Fruit fly (Drosophila melanogaster) whole organism, embryonic: ENCODE measurements around the gene Rack1.

Source experiments
- ATbp ChIP-seq: fragments of 200-800 bp; sonication (Bioruptor generic); optimal IDR thresholded peaks from 2 replicates; lab custom pipeline; 2017; ENCODE audit warnings: missing biosample characterization, mild to moderate bottlenecking, missing genetic modification characterization, missing genetic modification reagents
- CG10267 ChIP-seq: fragments of 200-800 bp; sonication (Bioruptor generic); optimal IDR thresholded peaks from 2 replicates; lab custom pipeline; 2018; ENCODE audit warnings: missing biosample characterization, mild to moderate bottlenecking, missing genetic modification characterization, moderate library complexity
- CG11504 ChIP-seq: fragments of 200-800 bp; sonication (Bioruptor generic); optimal IDR thresholded peaks from 3 replicates; lab custom pipeline; 2019; ENCODE audit warnings: missing biosample characterization, mild to moderate bottlenecking, missing genetic modification characterization, moderate library complexity
- CG14014 ChIP-seq: fragments of 200-800 bp; sonication (Bioruptor generic); IDR thresholded peaks from 2 replicates; pipeline ENCODE4 v1.3.6; 2022; ENCODE audit warnings: missing biosample characterization, missing genetic modification characterization
- CG18619 ChIP-seq: fragments of 200-800 bp; sonication (Bioruptor generic); optimal IDR thresholded peaks from 3 replicates; lab custom pipeline; 2017; ENCODE audit warnings: missing biosample characterization, mild to moderate bottlenecking, missing genetic modification characterization
- CG18764 ChIP-seq: fragments of 200-800 bp; sonication (Bioruptor generic); optimal IDR thresholded peaks from 3 replicates; lab custom pipeline; 2016; ENCODE audit warnings: missing biosample characterization, missing genetic modification characterization
- CG2712 ChIP-seq: fragments of 200-800 bp; optimal IDR thresholded peaks from 3 replicates; lab custom pipeline; 2019; ENCODE audit warnings: missing biosample characterization, mild to moderate bottlenecking, missing genetic modification characterization, moderate library complexity
- CG3995 ChIP-seq: fragments of 200-800 bp; sonication (Bioruptor generic); optimal IDR thresholded peaks from 3 replicates; lab custom pipeline; 2016; ENCODE audit warnings: missing biosample characterization, missing genetic modification characterization
- CG4282 ChIP-seq: fragments of 200-800 bp; sonication (Bioruptor generic); optimal IDR thresholded peaks from 2 replicates; lab custom pipeline; 2016; ENCODE audit warnings: missing biosample characterization, missing genetic modification characterization
- CG4404 ChIP-seq: fragments of 200-800 bp; sonication (Bioruptor generic); IDR thresholded peaks from 2 replicates; pipeline ENCODE4 v1.3.6; 2022; ENCODE audit warnings: missing biosample characterization, missing genetic modification characterization
- CG4424 ChIP-seq: fragments of 200-800 bp; sonication (Bioruptor generic); optimal IDR thresholded peaks from 3 replicates; lab custom pipeline; 2016; ENCODE audit warnings: missing biosample characterization, missing genetic modification characterization
- CG7372 ChIP-seq: fragments of 200-800 bp; sonication (Bioruptor generic); IDR thresholded peaks from 2 replicates; pipeline ENCODE4 v1.3.6; 2022; ENCODE audit warnings: missing biosample characterization, missing genetic modification characterization
- CG7556 ChIP-seq: fragments of 200-800 bp; sonication (Bioruptor generic); optimal IDR thresholded peaks from 2 replicates; lab custom pipeline; 2017; ENCODE audit warnings: missing biosample characterization, mild to moderate bottlenecking, missing genetic modification characterization
- CG8290 ChIP-seq, 3 experiments: fragments of 200-800 bp; sonication (Bioruptor generic); optimal IDR thresholded peaks; 2 replicates each; lab custom pipeline; 2016 to 2019; ENCODE audit warnings: missing biosample characterization in 3 of 3, missing genetic modification characterization in 3 of 3, mild to moderate bottlenecking in 2 of 3, moderate library complexity in 1 of 3
- Chrac-16 ChIP-seq: fragments of 200-800 bp; sonication (Bioruptor generic); optimal IDR thresholded peaks from 3 replicates; lab custom pipeline; 2016; ENCODE audit warnings: missing biosample characterization, missing genetic modification characterization
- D ChIP-seq, 2 experiments: fragments of 200-800 bp in 1 of 2; fragments of >200 bp in 1 of 2; sonication (Bioruptor generic) in 1 of 2; optimal IDR thresholded peaks; 2 replicates in 1 of 2; 3 replicates in 1 of 2; lab custom pipeline; 2017; ENCODE audit warnings: mild to moderate bottlenecking in 1 of 2, missing biosample characterization in 1 of 2, missing genetic modification characterization in 1 of 2, missing genetic modification reagents in 1 of 2
- Doc3 ChIP-seq: fragments of 200-800 bp; sonication (Bioruptor generic); IDR thresholded peaks from 3 replicates; pipeline ENCODE4 v1.3.6; 2022; ENCODE audit warnings: missing biosample characterization, missing genetic modification characterization; ENCODE audit not compliant: partially characterized antibody
- E2f2 ChIP-seq: fragments of 200-800 bp; sonication (Bioruptor generic); IDR thresholded peaks from 2 replicates; pipeline ENCODE4 v1.3.6; 2022; ENCODE audit warnings: missing biosample characterization, missing genetic modification characterization
- ERR ChIP-seq: fragments of 200-800 bp; sonication (Bioruptor generic); optimal IDR thresholded peaks from 2 replicates; lab custom pipeline; 2016; ENCODE audit warnings: missing biosample characterization, missing genetic modification characterization
- HLHmδ ChIP-seq: fragments of 200-800 bp; sonication (Bioruptor generic); optimal IDR thresholded peaks from 2 replicates; lab custom pipeline; 2018; ENCODE audit warnings: missing biosample characterization, mild to moderate bottlenecking, missing genetic modification characterization, moderate library complexity
- Hr3 ChIP-seq: fragments of 200-800 bp; sonication (Bioruptor generic); optimal IDR thresholded peaks from 3 replicates; lab custom pipeline; 2016; ENCODE audit warnings: missing biosample characterization, missing genetic modification characterization
- Lpt ChIP-seq: fragments of >200 bp; optimal IDR thresholded peaks from 2 replicates; lab custom pipeline; 2018; ENCODE audit warnings: missing biosample characterization, missing genetic modification characterization
- Nf-YC ChIP-seq: fragments of 200-800 bp; optimal IDR thresholded peaks from 3 replicates; lab custom pipeline; 2019; ENCODE audit warnings: missing biosample characterization, mild to moderate bottlenecking, missing genetic modification characterization, moderate library complexity
- Rfx ChIP-seq: fragments of 200-800 bp; sonication (Bioruptor generic); IDR thresholded peaks from 2 replicates; pipeline ENCODE4 v1.3.6; 2022; ENCODE audit warnings: missing biosample characterization, missing genetic modification characterization
- Rx ChIP-seq: fragments of 200-800 bp; sonication (Bioruptor generic); IDR thresholded peaks from 2 replicates; pipeline ENCODE4 v1.3.6; 2022; ENCODE audit warnings: missing biosample characterization, missing genetic modification characterization
- al ChIP-seq: fragments of 200-800 bp; sonication (Bioruptor generic); IDR thresholded peaks from 2 replicates; pipeline ENCODE4 v1.3.6; 2022; ENCODE audit warnings: missing biosample characterization, missing genetic modification characterization
- br ChIP-seq: fragments of >200 bp; optimal IDR thresholded peaks from 2 replicates; lab custom pipeline; 2017
- cg ChIP-seq: fragments of 200-800 bp; sonication (Bioruptor generic); optimal IDR thresholded peaks from 3 replicates; lab custom pipeline; 2019; ENCODE audit warnings: missing biosample characterization, mild to moderate bottlenecking, missing genetic modification characterization, moderate library complexity
- chinmo ChIP-seq: fragments of 200-800 bp; sonication (Bioruptor generic); IDR thresholded peaks from 4 replicates; pipeline ENCODE4 v1.3.6; 2022; ENCODE audit warnings: missing biosample characterization, missing genetic modification characterization; ENCODE audit not compliant: partially characterized antibody
- dm ChIP-seq: fragments of 200-800 bp; sonication (Bioruptor generic); optimal IDR thresholded peaks from 3 replicates; lab custom pipeline; 2016; ENCODE audit warnings: missing biosample characterization, missing genetic modification characterization
- eyg ChIP-seq: fragments of 200-800 bp; sonication (Bioruptor generic); optimal IDR thresholded peaks from 3 replicates; lab custom pipeline; 2016; ENCODE audit warnings: missing biosample characterization, missing genetic modification characterization
- fd3F ChIP-seq: fragments of 200-800 bp; sonication (Bioruptor generic); optimal IDR thresholded peaks from 2 replicates; lab custom pipeline; 2018; ENCODE audit warnings: missing biosample characterization, mild to moderate bottlenecking, missing genetic modification characterization, moderate library complexity
- fd64A ChIP-seq: fragments of 200-800 bp; sonication (Bioruptor generic); optimal IDR thresholded peaks from 3 replicates; lab custom pipeline; 2018; ENCODE audit warnings: missing biosample characterization, mild to moderate bottlenecking, missing genetic modification characterization
- fru ChIP-seq: fragments of >200 bp; optimal IDR thresholded peaks from 2 replicates; lab custom pipeline; 2017
- hth ChIP-seq: fragments of >200 bp; optimal IDR thresholded peaks from 2 replicates; lab custom pipeline; 2017; ENCODE audit warnings: inconsistent platforms
- jumu ChIP-seq: fragments of 200-800 bp; sonication (Bioruptor generic); optimal IDR thresholded peaks from 3 replicates; lab custom pipeline; 2016; ENCODE audit warnings: missing biosample characterization, missing genetic modification characterization
- mld ChIP-seq: fragments of 200-800 bp; sonication (Bioruptor generic); IDR thresholded peaks from 3 replicates; pipeline ENCODE4 v1.3.6; 2022; ENCODE audit warnings: missing biosample characterization, missing genetic modification characterization; ENCODE audit not compliant: partially characterized antibody
- pb ChIP-seq: fragments of 200-800 bp; sonication (Bioruptor generic); optimal IDR thresholded peaks from 3 replicates; lab custom pipeline; 2016; ENCODE audit warnings: missing biosample characterization, missing genetic modification characterization
- pfk ChIP-seq: fragments of 200-800 bp; sonication (Bioruptor generic); optimal IDR thresholded peaks from 2 replicates; lab custom pipeline; 2018; ENCODE audit warnings: missing biosample characterization, mild to moderate bottlenecking, missing genetic modification characterization, moderate library complexity
- pnt ChIP-seq: fragments of 200-800 bp; sonication (Bioruptor generic); optimal IDR thresholded peaks from 3 replicates; lab custom pipeline; 2016; ENCODE audit warnings: missing biosample characterization, missing genetic modification characterization
- pzg ChIP-seq: fragments of 200-800 bp; sonication (Bioruptor generic); optimal IDR thresholded peaks from 3 replicates; lab custom pipeline; 2018; ENCODE audit warnings: missing biosample characterization, mild to moderate bottlenecking, missing genetic modification characterization, moderate library complexity
- run ChIP-seq: fragments of 200-800 bp; sonication (Bioruptor generic); optimal IDR thresholded peaks from 3 replicates; lab custom pipeline; 2018; ENCODE audit warnings: missing biosample characterization, mild to moderate bottlenecking, missing genetic modification characterization
- schlank ChIP-seq: fragments of 200-800 bp; sonication (Bioruptor generic); optimal IDR thresholded peaks from 2 replicates; lab custom pipeline; 2018; ENCODE audit warnings: missing biosample characterization, mild to moderate bottlenecking, missing genetic modification characterization
- sob ChIP-seq: fragments of 200-800 bp; sonication (Bioruptor generic); IDR thresholded peaks from 2 replicates; pipeline ENCODE4 v1.3.6; 2022; ENCODE audit warnings: missing biosample characterization, missing genetic modification characterization
- usp ChIP-seq: fragments of >200 bp; optimal IDR thresholded peaks from 2 replicates; lab custom pipeline; 2017; ENCODE audit warnings: missing biosample characterization, missing genetic modification characterization
- wor ChIP-seq: fragments of 200-800 bp; sonication (Bioruptor generic); IDR thresholded peaks from 2 replicates; pipeline ENCODE4 v1.3.6; 2022; ENCODE audit warnings: missing biosample characterization, missing genetic modification characterization
- z ChIP-seq: fragments of 200-800 bp; sonication (Bioruptor generic); IDR thresholded peaks from 3 replicates; pipeline ENCODE4 v1.3.6; 2022; ENCODE audit warnings: missing biosample characterization, missing genetic modification characterization
- zfh2 ChIP-seq: fragments of 200-800 bp; sonication (Bioruptor generic); optimal IDR thresholded peaks from 2 replicates; lab custom pipeline; 2016; ENCODE audit warnings: missing biosample characterization, missing genetic modification characterization

Gene Rack1

DNA sequence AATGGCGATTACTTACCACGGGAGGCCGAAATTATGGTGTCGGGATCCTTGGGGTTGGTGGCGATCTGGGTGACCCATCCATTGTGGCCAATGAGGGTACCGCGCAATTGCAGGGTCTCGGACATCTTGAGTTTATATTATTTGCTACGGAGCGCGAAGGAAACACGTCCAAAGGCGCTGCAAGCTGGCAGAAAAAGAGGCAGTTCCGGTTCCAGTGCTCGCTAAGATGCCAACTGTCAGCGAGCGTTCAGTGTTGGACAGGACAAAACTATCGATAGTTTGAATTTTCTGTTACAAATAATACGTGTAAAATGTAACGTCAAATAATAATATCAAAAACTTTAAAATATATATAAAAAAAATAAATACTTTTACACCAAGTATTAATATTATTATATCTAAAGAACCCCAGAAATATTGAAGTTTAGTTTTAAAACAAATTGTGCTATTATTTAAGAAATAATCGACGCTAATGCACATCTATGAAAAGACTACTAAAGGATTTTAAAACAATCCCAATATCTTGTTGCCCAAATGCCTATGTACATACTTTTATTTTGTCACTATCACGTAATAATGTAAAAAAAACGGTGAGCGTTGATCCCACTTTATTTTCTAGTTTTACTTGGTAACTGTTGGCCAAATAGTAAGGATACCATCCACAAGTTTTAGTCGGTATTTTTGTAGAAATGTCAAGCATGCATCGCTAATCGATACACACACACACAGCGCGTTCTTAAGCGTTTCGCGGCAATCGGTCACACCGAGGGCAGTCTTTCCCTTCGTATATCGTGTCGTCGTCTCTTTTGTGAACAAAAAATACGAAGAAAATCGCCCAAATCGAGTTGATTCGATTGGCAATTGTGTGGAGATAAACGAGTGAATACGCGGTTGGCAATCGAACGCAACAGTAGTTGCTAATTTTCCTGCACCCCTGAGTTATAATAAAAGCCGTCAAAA lies at the start of gene Rack1, which contains the start of gene mts (continued):
- TF ChIP-seq fd64A (GFP tag; lab: Kevin White, UChicago): peak; percentile 91
- no peak for TF ChIP-seq pnt (GFP tag; lab: Kevin White, UChicago)
- peak; percentile 71 for TF ChIP-seq ERR (GFP tag; lab: Kevin White, UChicago)
- peak; percentile 65 for TF ChIP-seq zfh2 (GFP tag; lab: Kevin White, UChicago)
- TF ChIP-seq CG10267 (tag; lab: Kevin White, UChicago): peak; percentile 93
- peak; percentile 55; the same call in 1 of the 2 replicates for TF ChIP-seq al (GFP tag; lab: Robert Waterston, UW)
- TF ChIP-seq pfk (GFP tag; lab: Kevin White, UChicago): peak; percentile 80
- peak; percentile 49 for TF ChIP-seq CG3995 (GFP tag; lab: Kevin White, UChicago)
- TF ChIP-seq Rfx (GFP tag; lab: Robert Waterston, UW): peak; percentile 93
- peak; percentile 69 for TF ChIP-seq Chrac-16 (GFP tag; lab: Kevin White, UChicago)
- TF ChIP-seq CG4404 (GFP tag; lab: Robert Waterston, UW): no peak
- TF ChIP-seq HLHmδ: peak; percentile 98
- peak; percentile 48 for TF ChIP-seq wor
- peak; percentile 56 for TF ChIP-seq jumu
- peak; percentile 57 for TF ChIP-seq CG11504 (tag; lab: Kevin White, UChicago)
- peak; percentile 92 for TF ChIP-seq dm (GFP tag; lab: Kevin White, UChicago)
- TF ChIP-seq Nf-YC: peak; percentile 60
- TF ChIP-seq ATbp (GFP tag; lab: Kevin White, UChicago): peak; percentile 85
- no peak for TF ChIP-seq hth (lab: Kevin White, UChicago)
- TF ChIP-seq Doc3 (GFP tag; lab: Robert Waterston, UW): no peak
- 0 out of 3 replicates have a peak, but pooled peaks have one; percentile 42 for TF ChIP-seq z (GFP tag; lab: Robert Waterston, UW)
- no peak for TF ChIP-seq usp (GFP tag; lab: Kevin White, UChicago)
- TF ChIP-seq CG7372 (GFP tag; lab: Robert Waterston, UW): peak; percentile 61; the same call in 1 of the 2 replicates
- TF ChIP-seq CG18619: peak; percentile 89
- no peak for TF ChIP-seq D (optimal IDR thresholded peaks at IDR 0.05; lab: Kevin White, UChicago)
- peak; percentile 74 for TF ChIP-seq D (GFP tag; optimal IDR thresholded peaks at IDR 0.05; lab: Kevin White, UChicago)
- TF ChIP-seq CG18764 (GFP tag; lab: Kevin White, UChicago): peak; percentile 75
- TF ChIP-seq pzg (GFP tag; lab: Kevin White, UChicago): peak; percentile 82
- no peak for TF ChIP-seq br (lab: Kevin White, UChicago)
- peak; percentile 58 for TF ChIP-seq Hr3
- TF ChIP-seq Rx (GFP tag; lab: Robert Waterston, UW): peak; percentile 74
- peak; percentile 54 for TF ChIP-seq CG8290 (GFP tag; optimal IDR thresholded peaks at IDR 0.05; lab: Kevin White, UChicago)
- peak; percentile 74 to 96 for TF ChIP-seq CG8290 (tag; optimal IDR thresholded peaks at IDR 0.05; lab: Kevin White, UChicago)
- TF ChIP-seq run (tag; lab: Kevin White, UChicago): peak; percentile 57
- peak; percentile 94 for TF ChIP-seq sob
- peak; percentile 76 for TF ChIP-seq fd3F (GFP tag; lab: Kevin White, UChicago)
- TF ChIP-seq E2f2: peak; percentile 50; the same call in 1 of the 2 replicates
- peak; percentile 71 for TF ChIP-seq CG2712
- peak; percentile 59 for TF ChIP-seq CG7556 (GFP tag; lab: Kevin White, UChicago)
- TF ChIP-seq chinmo (GFP tag; lab: Robert Waterston, UW): 0 out of 4 replicates have a peak, but pooled peaks have one; percentile 8
- no peak for TF ChIP-seq fru (lab: Kevin White, UChicago)
- TF ChIP-seq Lpt (GFP tag; lab: Kevin White, UChicago): no peak
- TF ChIP-seq pb (GFP tag; lab: Kevin White, UChicago): peak; percentile 79
- 0 out of 3 replicates have a peak, but pooled peaks have one; percentile 13 for TF ChIP-seq mld (GFP tag; lab: Robert Waterston, UW)
- no peak for TF ChIP-seq cg
- peak; percentile 90 for TF ChIP-seq schlank (tag; lab: Kevin White, UChicago)
- no peak for TF ChIP-seq CG4282
- peak; percentile 87 for TF ChIP-seq CG4424
- peak; percentile 81 for TF ChIP-seq CG14014 (GFP tag; lab: Robert Waterston, UW)
- peak; percentile 66 for TF ChIP-seq eyg (GFP tag; lab: Kevin White, UChicago)
